Worm (Caenorhabditis elegans) whole organism, L1 larva: Measurements from ENCODE around the gene T05C12.1.

Experiments
- C04F5.9 ChIP-seq: sonication (generic microtip); optimal IDR thresholded peaks from 2 replicates; lab custom pipeline; 2016; ENCODE audit warnings: missing genetic modification characterization, missing compliant biosample characterization
- C16A3.4 ChIP-seq: fragments of 150-350 bp; optimal IDR thresholded peaks from 2 replicates; lab custom pipeline; 2014; ENCODE audit warnings: missing biosample characterization, missing genetic modification characterization
- C34B4.2 ChIP-seq: sonication (generic microtip); optimal IDR thresholded peaks from 2 replicates; lab custom pipeline; 2017; ENCODE audit warnings: mild to moderate bottlenecking, missing genetic modification characterization, missing compliant biosample characterization
- F16B12.6 ChIP-seq: fragments of 150-350 bp; optimal IDR thresholded peaks from 2 replicates; lab custom pipeline; 2014; ENCODE audit warnings: missing biosample characterization, missing genetic modification characterization
- aly-2 ChIP-seq: fragments of 150-350 bp; optimal IDR thresholded peaks from 2 replicates; lab custom pipeline; 2014; ENCODE audit warnings: missing biosample characterization, missing genetic modification characterization
- blmp-1 ChIP-seq: fragments of 150-350 bp; optimal IDR thresholded peaks from 2 replicates; lab custom pipeline; 2014; ENCODE audit warnings: missing biosample characterization, missing genetic modification characterization
- ceh-63 ChIP-seq: fragments of 200-800 bp; sonication (Bioruptor generic); optimal IDR thresholded peaks from 2 replicates; lab custom pipeline; 2018; ENCODE audit warnings: mild to moderate bottlenecking, missing genetic modification characterization, missing compliant biosample characterization
- ceh-88 ChIP-seq: fragments of 200-800 bp; sonication (Bioruptor generic); IDR thresholded peaks from 2 replicates; pipeline ENCODE4 v1.3.6; 2022; ENCODE audit warnings: missing genetic modification characterization, missing compliant biosample characterization
- ces-1 ChIP-seq: fragments of 150-350 bp; optimal IDR thresholded peaks from 2 replicates; lab custom pipeline; 2014; ENCODE audit warnings: missing biosample characterization, missing genetic modification reagents, missing genetic modification characterization
- dpl-1 ChIP-seq, 3 experiments: fragments of 150-350 bp in 2 of 3; sonication (generic microtip) in 1 of 3; optimal IDR thresholded peaks; 2 replicates each; lab custom pipeline; 2014 to 2017; ENCODE audit warnings: missing biosample characterization in 3 of 3, missing genetic modification characterization in 3 of 3, missing genetic modification reagents in 3 of 3
- dsc-1 ChIP-seq: sonication (generic microtip); optimal IDR thresholded peaks from 2 replicates; lab custom pipeline; 2016; ENCODE audit warnings: mild to moderate bottlenecking, missing genetic modification characterization, missing compliant biosample characterization
- efl-1 ChIP-seq, 4 experiments: fragments of 150-350 bp; optimal IDR thresholded peaks in 3 of 4; peaks in 1 of 4; 1 replicate in 1 of 4; 2 replicates in 3 of 4; lab custom pipeline; 2014; ENCODE audit warnings: missing biosample characterization in 2 of 4, missing genetic modification characterization in 2 of 4, missing genetic modification reagents in 2 of 4
- efl-3 ChIP-seq: fragments of 200-800 bp; sonication (Bioruptor generic); optimal IDR thresholded peaks from 2 replicates; lab custom pipeline; 2018; ENCODE audit warnings: mild to moderate bottlenecking, missing genetic modification characterization, missing compliant biosample characterization
- egl-27 ChIP-seq, 2 experiments: fragments of 150-350 bp in 1 of 2; sonication (generic microtip); optimal IDR thresholded peaks; 3 replicates each; lab custom pipeline; 2017 to 2018; ENCODE audit warnings: missing biosample characterization in 2 of 2, missing genetic modification characterization in 2 of 2, missing genetic modification reagents in 2 of 2
- elt-3 ChIP-seq, 6 experiments: fragments of 150-350 bp in 1 of 6; sonication (generic microtip); optimal IDR thresholded peaks; 2 replicates each; lab custom pipeline; 2017 to 2018; ENCODE audit warnings: missing biosample characterization in 6 of 6, missing genetic modification characterization in 6 of 6, inconsistent platforms in 1 of 6
- ets-5 ChIP-seq: fragments of 200-800 bp; sonication (Bioruptor generic); IDR thresholded peaks from 2 replicates; pipeline ENCODE4 v1.3.6; 2022; ENCODE audit warnings: missing genetic modification characterization, missing compliant biosample characterization
- fkh-10 ChIP-seq: sonication (generic microtip); optimal IDR thresholded peaks from 2 replicates; lab custom pipeline; 2017; ENCODE audit warnings: missing biosample characterization, missing genetic modification reagents, missing genetic modification characterization
- fkh-4 ChIP-seq: sonication (generic microtip); optimal IDR thresholded peaks from 2 replicates; lab custom pipeline; 2016; ENCODE audit warnings: missing compliant biosample characterization, missing genetic modification characterization, borderline replicate concordance
- fkh-8 ChIP-seq: sonication (generic microtip); optimal IDR thresholded peaks from 2 replicates; lab custom pipeline; 2016; ENCODE audit warnings: mild to moderate bottlenecking, missing genetic modification characterization, missing compliant biosample characterization
- grh-1 ChIP-seq: fragments of 200-800 bp; sonication (Bioruptor generic); IDR thresholded peaks from 2 replicates; pipeline ENCODE4 v1.3.6; 2022; ENCODE audit warnings: missing genetic modification reagents, missing genetic modification characterization, missing compliant biosample characterization
- isw-1 ChIP-seq: fragments of 200-800 bp; sonication (Bioruptor generic); IDR thresholded peaks from 2 replicates; pipeline ENCODE4 v1.3.6; 2022; ENCODE audit warnings: missing genetic modification characterization, missing compliant biosample characterization
- lin-15B ChIP-seq: fragments of 150-350 bp; sonication (generic microtip); optimal IDR thresholded peaks from 3 replicates; lab custom pipeline; 2014; ENCODE audit warnings: missing biosample characterization, missing genetic modification characterization
- lin-35 ChIP-seq, 2 experiments: fragments of 150-350 bp; optimal IDR thresholded peaks; 2 replicates each; lab custom pipeline; 2014; ENCODE audit warnings: missing biosample characterization in 2 of 2, missing genetic modification characterization in 2 of 2, missing genetic modification reagents in 2 of 2
- lin-39 ChIP-seq: fragments of 150-350 bp; optimal IDR thresholded peaks from 2 replicates; lab custom pipeline; 2014; ENCODE audit warnings: missing biosample characterization, missing genetic modification reagents, missing genetic modification characterization
- lsy-2 ChIP-seq, 2 experiments: fragments of 150-350 bp; optimal IDR thresholded peaks; 2 replicates each; lab custom pipeline; 2014; ENCODE audit warnings: missing biosample characterization in 2 of 2, missing genetic modification characterization in 2 of 2
- mef-2 ChIP-seq: fragments of 150-350 bp; optimal IDR thresholded peaks from 2 replicates; lab custom pipeline; 2014; ENCODE audit warnings: missing biosample characterization, missing genetic modification characterization
- nhr-11 ChIP-seq: fragments of 150-350 bp; optimal IDR thresholded peaks from 2 replicates; lab custom pipeline; 2014; ENCODE audit warnings: missing biosample characterization, missing genetic modification characterization
- nhr-19 ChIP-seq: fragments of 200-800 bp; sonication (Bioruptor generic); conservative IDR thresholded peaks from 2 replicates; pipeline ENCODE4 v1.3.6; 2022; ENCODE audit warnings: missing genetic modification characterization, missing compliant biosample characterization
- nhr-28 ChIP-seq: fragments of 150-350 bp; optimal IDR thresholded peaks from 2 replicates; lab custom pipeline; 2014; ENCODE audit warnings: missing biosample characterization, missing genetic modification characterization
- nhr-71 ChIP-seq: sonication (generic microtip); optimal IDR thresholded peaks from 2 replicates; lab custom pipeline; 2016; ENCODE audit warnings: mild to moderate bottlenecking, missing genetic modification characterization, moderate library complexity, missing compliant biosample characterization
- nhr-76 ChIP-seq: sonication (generic microtip); optimal IDR thresholded peaks from 2 replicates; lab custom pipeline; 2017; ENCODE audit warnings: missing biosample characterization, missing genetic modification characterization
- nhr-84 ChIP-seq: sonication (generic microtip); optimal IDR thresholded peaks from 2 replicates; lab custom pipeline; 2017; ENCODE audit warnings: missing biosample characterization, missing genetic modification characterization
- nhr-90 ChIP-seq: sonication (generic microtip); optimal IDR thresholded peaks from 2 replicates; lab custom pipeline; 2016; ENCODE audit warnings: mild to moderate bottlenecking, missing genetic modification characterization, missing compliant biosample characterization; ENCODE audit not compliant: poor library complexity
- pax-3 ChIP-seq: fragments of 200-800 bp; sonication (Bioruptor generic); optimal IDR thresholded peaks from 2 replicates; lab custom pipeline; 2018; ENCODE audit warnings: mild to moderate bottlenecking, missing genetic modification characterization, moderate library complexity, missing compliant biosample characterization
- pqm-1 ChIP-seq: sonication (generic microtip); optimal IDR thresholded peaks from 3 replicates; lab custom pipeline; 2017; ENCODE audit warnings: missing biosample characterization, missing genetic modification characterization
- rnt-1 ChIP-seq: sonication (generic microtip); optimal IDR thresholded peaks from 2 replicates; lab custom pipeline; 2016; ENCODE audit warnings: mild to moderate bottlenecking, missing genetic modification characterization, moderate library complexity, missing compliant biosample characterization
- snu-23 ChIP-seq: sonication (generic microtip); optimal IDR thresholded peaks from 2 replicates; lab custom pipeline; 2016; ENCODE audit warnings: missing genetic modification characterization, missing compliant biosample characterization
- sox-4 ChIP-seq: sonication (generic microtip); optimal IDR thresholded peaks from 2 replicates; lab custom pipeline; 2016; ENCODE audit warnings: missing genetic modification characterization, missing compliant biosample characterization
- swsn-7 ChIP-seq: sonication (generic microtip); optimal IDR thresholded peaks from 2 replicates; lab custom pipeline; 2016; ENCODE audit warnings: missing genetic modification characterization, missing compliant biosample characterization
- unc-130 ChIP-seq: fragments of 150-350 bp; optimal IDR thresholded peaks from 2 replicates; lab custom pipeline; 2017; ENCODE audit warnings: missing biosample characterization, missing genetic modification characterization, inconsistent platforms
- unc-30 ChIP-seq: sonication (generic microtip); optimal IDR thresholded peaks from 2 replicates; lab custom pipeline; 2017; ENCODE audit warnings: missing biosample characterization, missing genetic modification characterization
- zag-1 ChIP-seq: fragments of 150-350 bp; optimal IDR thresholded peaks from 2 replicates; lab custom pipeline; 2014; ENCODE audit warnings: missing biosample characterization, missing genetic modification characterization
- zip-4 ChIP-seq: fragments of 200-800 bp; sonication (Bioruptor generic); optimal IDR thresholded peaks from 2 replicates; lab custom pipeline; 2018; ENCODE audit warnings: mild to moderate bottlenecking, missing genetic modification characterization, moderate library complexity, missing compliant biosample characterization
- ztf-11 ChIP-seq, 2 experiments: sonication (generic microtip); optimal IDR thresholded peaks; 2 replicates each; lab custom pipeline; 2016 to 2017; ENCODE audit warnings: missing genetic modification characterization in 2 of 2, missing biosample characterization in 1 of 2, missing compliant biosample characterization in 1 of 2
- ztf-4 ChIP-seq: fragments of 150-350 bp; optimal IDR thresholded peaks from 2 replicates; lab custom pipeline; 2014; ENCODE audit warnings: missing biosample characterization, missing genetic modification characterization

Gene T05C12.1

DNA sequence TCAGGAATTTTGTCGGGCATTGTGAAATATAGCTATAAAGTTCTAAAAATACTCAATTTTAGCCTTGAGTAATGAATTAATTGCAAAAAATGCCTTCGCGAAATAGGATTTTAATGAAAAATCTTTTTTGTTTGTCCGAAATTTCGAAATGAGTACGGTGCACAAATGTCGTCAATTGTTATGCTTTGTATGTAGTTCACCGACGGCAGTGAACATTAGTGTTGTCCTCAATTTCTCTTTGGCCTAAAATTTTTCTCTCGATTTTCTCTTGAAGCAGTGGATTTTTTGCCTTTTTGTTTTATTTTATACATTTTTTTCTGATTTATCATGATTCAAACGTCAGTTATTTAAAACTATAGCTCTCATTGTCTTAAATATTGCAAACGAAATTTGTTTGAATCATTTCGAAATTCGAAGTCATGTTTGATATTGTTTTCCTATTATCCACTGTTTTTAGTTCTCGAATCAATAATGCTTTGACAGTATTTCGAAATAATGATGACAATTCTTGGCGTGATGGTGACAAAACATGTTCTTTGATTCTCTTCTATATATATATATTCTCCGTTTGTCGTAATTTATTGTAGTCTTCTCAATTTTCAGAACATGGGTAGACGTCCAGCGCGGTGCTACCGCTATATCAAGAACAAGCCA is 30.1 kb upstream of the T05C12.1 start, which contains the start of the genes ints-11 and rpl-10 (continued):
- TF ChIP-seq lin-15B (tag; lab: Kevin White, UChicago), result peak; percentile 43
- TF ChIP-seq nhr-76 (tag; lab: Kevin White, UChicago), result no peak
- TF ChIP-seq lsy-2 (tag; optimal IDR thresholded peaks at IDR 0.05; lab: Kevin White, UChicago), result peak; percentile 89 to 98
- peak; percentile 44 for TF ChIP-seq rnt-1
- no peak for TF ChIP-seq sox-4 (tag; lab: Kevin White, UChicago)
- no peak for TF ChIP-seq grh-1
- no peak for TF ChIP-seq zag-1 (tag; lab: Kevin White, UChicago)
- no peak for TF ChIP-seq zip-4 (GFP tag; lab: Kevin White, UChicago)
- peak; percentile 31 for TF ChIP-seq isw-1 (GFP tag; lab: Robert Waterston, UW)
- 0 out of 2 replicates have a peak, but pooled peaks have one; percentile 23 for TF ChIP-seq nhr-19 (GFP tag; lab: Robert Waterston, UW)
- peak; percentile 73 for TF ChIP-seq snu-23 (GFP tag; lab: Kevin White, UChicago)
- TF ChIP-seq elt-3 (tag; optimal IDR thresholded peaks at IDR 0.05; lab: Kevin White, UChicago), result peak in 1 of 6 experiments; percentile 33
- TF ChIP-seq C34B4.2, result no peak
- TF ChIP-seq ztf-4 (tag; lab: Kevin White, UChicago), result no peak
- TF ChIP-seq unc-30, result no peak
- peak; percentile 79 to 83 for TF ChIP-seq lin-35 (GFP tag; optimal IDR thresholded peaks at IDR 0.05; lab: Kevin White, UChicago)
- no peak for TF ChIP-seq nhr-28
- no peak for TF ChIP-seq fkh-4 (tag; lab: Kevin White, UChicago)
- TF ChIP-seq ztf-11 (tag; optimal IDR thresholded peaks at IDR 0.05; lab: Kevin White, UChicago), result no peak
- peak; percentile 51 to 74 (median 71) for TF ChIP-seq dpl-1 (GFP tag; optimal IDR thresholded peaks at IDR 0.05; lab: Kevin White, UChicago)
- no peak for TF ChIP-seq fkh-8 (tag; lab: Kevin White, UChicago)
- TF ChIP-seq aly-2, result no peak
- TF ChIP-seq nhr-11 (tag; lab: Kevin White, UChicago), result no peak
- no peak for TF ChIP-seq pax-3
- no peak for TF ChIP-seq ces-1 (GFP tag; lab: Kevin White, UChicago)
- no peak for TF ChIP-seq dsc-1 (tag; lab: Kevin White, UChicago)
- TF ChIP-seq lin-39 (tag; lab: Kevin White, UChicago), result no peak
- peak; percentile 29 for TF ChIP-seq swsn-7
- TF ChIP-seq mef-2, result no peak
- no peak for TF ChIP-seq ceh-63 (GFP tag; lab: Kevin White, UChicago)
- no peak for TF ChIP-seq nhr-90 (tag; lab: Kevin White, UChicago)
- no peak for TF ChIP-seq ceh-88 (GFP tag; lab: Robert Waterston, UW)
- TF ChIP-seq ets-5 (GFP tag; lab: Robert Waterston, UW), result no peak
- TF ChIP-seq unc-130, result peak; percentile 58
- TF ChIP-seq pqm-1 (tag; lab: Kevin White, UChicago), result no peak
- TF ChIP-seq efl-3, result no peak
- TF ChIP-seq nhr-71 (tag; lab: Kevin White, UChicago), result peak; percentile 65
- peak; percentile 83 for TF ChIP-seq F16B12.6 (tag; lab: Kevin White, UChicago)
- TF ChIP-seq efl-1 (optimal IDR thresholded peaks at IDR 0.05; lab: Kevin White, UChicago), result peak; percentile 67 to 74
- peak; percentile 70 to 90 for TF ChIP-seq efl-1 (GFP tag; optimal IDR thresholded peaks at IDR 0.05 in 1 of 2; lab: Kevin White, UChicago)
- TF ChIP-seq nhr-84 (tag; lab: Kevin White, UChicago), result no peak
- no peak for TF ChIP-seq egl-27 (tag; optimal IDR thresholded peaks at IDR 0.05; lab: Kevin White, UChicago)
- no peak for TF ChIP-seq fkh-10 (GFP tag; lab: Kevin White, UChicago)
- TF ChIP-seq blmp-1 (tag; lab: Kevin White, UChicago), result peak; percentile 66
- peak; percentile 59 for TF ChIP-seq C16A3.4
- TF ChIP-seq C04F5.9 (tag; lab: Kevin White, UChicago), result peak; percentile 41
